Worm (Caenorhabditis elegans): Measurements from ENCODE around the gene sec-15.
A peak's percentile ranks its signal among the peaks of the same experiment; 100 is the strongest.

ce11 chrX:8800983-8801382 lies 34.5 kb downstream of the sec-15 start:
- TF ChIP-seq nhr-11 (tag; optimal IDR thresholded peaks at IDR 0.05) (no peak), ahr-1 (tag; optimal IDR thresholded peaks at IDR 0.05) (no peak), ceh-14 (tag; optimal IDR thresholded peaks at IDR 0.05) (no peak), unc-42 (tag; optimal IDR thresholded peaks at IDR 0.05) (peak; percentile 97), fkh-10 (GFP tag; optimal IDR thresholded peaks at IDR 0.05) (no peak), ceh-2 (tag; optimal IDR thresholded peaks at IDR 0.05) (no peak), hlh-13 (GFP tag; optimal IDR thresholded peaks at IDR 0.05) (no peak), ama-1 (optimal IDR thresholded peaks at IDR 0.05) (no peak), ceh-9 (tag; optimal IDR thresholded peaks at IDR 0.05) (no peak), pha-4 (tag; optimal IDR thresholded peaks at IDR 0.05) (no peak), mec-3 (tag; optimal IDR thresholded peaks at IDR 0.05; ENCODE audit: borderline replicate concordance) (no peak), tbx-7 (tag; optimal IDR thresholded peaks at IDR 0.05) (no peak), tbx-2 (tag; optimal IDR thresholded peaks at IDR 0.05) (no peak)

Measured in whole organism, late embryonic.